Worm (Caenorhabditis elegans): ENCODE data around the gene drd-50.

Gene drd-50

DNA sequence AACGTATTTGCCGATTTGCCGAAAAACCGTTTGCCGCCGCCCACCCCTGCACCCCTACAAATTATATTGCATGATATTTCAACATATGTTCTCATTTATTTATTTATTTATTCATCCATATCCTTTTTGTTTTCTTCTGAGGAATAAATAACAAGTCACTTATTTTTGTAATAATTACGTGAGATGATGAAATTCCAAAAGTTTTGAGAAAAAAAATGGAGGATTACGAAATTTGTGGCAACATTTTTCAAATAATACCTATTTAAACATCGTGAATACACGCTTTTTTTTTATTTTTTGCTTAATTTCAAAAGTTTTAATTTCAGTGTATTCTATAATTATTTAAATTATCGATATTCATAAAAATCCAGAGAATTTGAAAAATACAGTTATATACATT lies 20.6 kb upstream of the drd-50 start:
- no peak for TF ChIP-seq syd-9 (tag; optimal IDR thresholded peaks at IDR 0.05)

DNA sequence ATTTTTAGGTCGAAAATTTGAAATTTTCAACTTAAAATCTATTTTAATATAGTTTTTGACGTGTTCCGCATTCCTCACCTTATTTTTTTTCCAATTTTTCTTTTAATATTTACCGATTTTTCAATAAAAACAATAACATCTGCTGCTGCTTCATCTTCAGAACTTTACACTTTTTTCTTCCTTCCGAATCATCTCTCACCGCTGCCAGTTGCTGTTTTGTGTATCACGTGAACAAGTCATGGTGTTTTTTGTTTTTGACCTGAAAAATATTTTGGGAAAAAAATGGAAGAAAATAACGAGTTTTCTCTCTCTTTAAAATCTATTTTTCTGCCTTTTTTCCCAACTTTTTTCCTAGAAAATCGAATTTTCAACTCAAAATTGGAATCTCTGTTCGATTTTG lies 17.8 kb upstream of the drd-50 start:
- TF ChIP-seq fax-1 (tag; optimal IDR thresholded peaks at IDR 0.05) = no peak
- TF ChIP-seq mec-3 (tag; optimal IDR thresholded peaks at IDR 0.05; ENCODE audit: borderline replicate concordance) = no peak
- no peak for TF ChIP-seq ets-4 (tag; optimal IDR thresholded peaks at IDR 0.05)
- TF ChIP-seq pqm-1 (tag; optimal IDR thresholded peaks at IDR 0.05) = no peak
- TF ChIP-seq hlh-8 (tag; optimal IDR thresholded peaks at IDR 0.05) = no peak
- TF ChIP-seq C38D4.7 (GFP tag; optimal IDR thresholded peaks at IDR 0.05) = no peak
- TF ChIP-seq nfya-1 (tag; optimal IDR thresholded peaks at IDR 0.05) = no peak
- no peak for TF ChIP-seq fkh-10 (GFP tag; optimal IDR thresholded peaks at IDR 0.05)
- no peak for TF ChIP-seq nhr-11 (tag; optimal IDR thresholded peaks at IDR 0.05)
- TF ChIP-seq ztf-16 (tag; optimal IDR thresholded peaks at IDR 0.05) = no peak

- TF ChIP-seq fax-1 (tag; optimal IDR thresholded peaks at IDR 0.05) = no peak
- TF ChIP-seq ttx-3 (tag; optimal IDR thresholded peaks at IDR 0.05) = no peak
- TF ChIP-seq ama-1 (optimal IDR thresholded peaks at IDR 0.05) = no peak
- TF ChIP-seq unc-3 (GFP tag; conservative IDR thresholded peaks at IDR 0.05) = no peak
- TF ChIP-seq unc-3 (tag; optimal IDR thresholded peaks at IDR 0.05) = no peak
- TF ChIP-seq dmd-4 (tag; optimal IDR thresholded peaks at IDR 0.05; ENCODE audit: borderline replicate concordance) = no peak
- TF ChIP-seq hlh-6 (tag; optimal IDR thresholded peaks at IDR 0.05) = no peak
- no peak for TF ChIP-seq ceh-30 (tag; optimal IDR thresholded peaks at IDR 0.05)
- no peak for TF ChIP-seq nhr-232 (tag; optimal IDR thresholded peaks at IDR 0.05)
- TF ChIP-seq sdc-2 (tag; optimal IDR thresholded peaks at IDR 0.05) = no peak
- TF ChIP-seq K02D7.2 (tag; optimal IDR thresholded peaks at IDR 0.05) = no peak
- TF ChIP-seq nhr-11 (tag; optimal IDR thresholded peaks at IDR 0.05) = no peak
Observed at ce11 chrIV:4102720-4103119, 14.8 kb upstream of the drd-50 start, which contains the start of gene ubc-1. Gene ubc-1, plus strand, starts transcription at chrIV:4103020.

DNA sequence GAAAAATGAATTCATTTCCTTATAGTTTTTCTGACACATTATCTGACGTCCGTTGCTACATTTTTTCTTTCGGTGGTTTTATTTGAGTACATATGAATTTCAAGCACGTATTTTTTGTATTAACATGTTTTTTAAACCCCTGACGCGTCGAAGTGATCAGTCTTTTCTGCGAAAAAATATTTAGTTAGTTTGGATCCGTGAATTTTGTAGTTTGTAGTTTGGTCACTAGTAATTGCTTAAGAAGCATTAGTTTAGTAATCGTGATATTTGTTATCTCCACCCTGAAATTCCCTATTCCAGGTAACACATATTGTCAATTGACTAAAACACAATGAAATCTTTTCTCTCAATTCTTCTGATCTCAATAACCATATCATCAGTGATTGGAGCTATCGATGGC lies 8.8 kb upstream of the drd-50 start, which contains the start of gene C35B1.7:
C35B1.7 (plus strand) TSS at position 301 of the 400 bp plus-strand sequence.
- TF ChIP-seq elt-2 (tag; optimal IDR thresholded peaks at IDR 0.05) = no peak
- no peak for TF ChIP-seq C08G9.2 (tag; optimal IDR thresholded peaks at IDR 0.05)
- TF ChIP-seq T23F11.4 (GFP tag; optimal IDR thresholded peaks at IDR 0.05) = no peak
- TF ChIP-seq ceh-6 (GFP tag; optimal IDR thresholded peaks at IDR 0.05) = no peak
- no peak for TF ChIP-seq npax-4 (tag; optimal IDR thresholded peaks at IDR 0.05)
- TF ChIP-seq ttx-3 (tag; optimal IDR thresholded peaks at IDR 0.05) = no peak
- TF ChIP-seq mec-3 (tag; optimal IDR thresholded peaks at IDR 0.05; ENCODE audit: borderline replicate concordance) = no peak
- TF ChIP-seq nhr-11 (tag; optimal IDR thresholded peaks at IDR 0.05) = no peak
- no peak for TF ChIP-seq ceh-30 (tag; optimal IDR thresholded peaks at IDR 0.05)
- TF ChIP-seq tbx-7 (tag; optimal IDR thresholded peaks at IDR 0.05) = no peak
- TF ChIP-seq rnt-1 (tag; optimal IDR thresholded peaks at IDR 0.05) = no peak
- no peak for TF ChIP-seq unc-3 (GFP tag; conservative IDR thresholded peaks at IDR 0.05)
- TF ChIP-seq unc-3 (tag; optimal IDR thresholded peaks at IDR 0.05) = no peak
- no peak for TF ChIP-seq ceh-9 (tag; optimal IDR thresholded peaks at IDR 0.05)
- TF ChIP-seq pros-1 (tag; optimal IDR thresholded peaks at IDR 0.05) = no peak
- TF ChIP-seq lim-6 (tag; optimal IDR thresholded peaks at IDR 0.05) = no peak
- TF ChIP-seq dmd-4 (tag; optimal IDR thresholded peaks at IDR 0.05; ENCODE audit: borderline replicate concordance) = no peak

ce11 chrIV:4112387-4112786 lies 5.1 kb upstream of the drd-50 start, which contains the start of gene F49F1.14:
Gene F49F1.14, minus strand, starts transcription at chrIV:4112487.
- TF ChIP-seq ceh-6 (GFP tag; optimal IDR thresholded peaks at IDR 0.05) (no peak), pqm-1 (tag; optimal IDR thresholded peaks at IDR 0.05) (no peak), elt-4 (tag; optimal IDR thresholded peaks at IDR 0.05) (no peak), zip-5 (tag; optimal IDR thresholded peaks at IDR 0.05) (no peak), eyg-1 (tag; optimal IDR thresholded peaks at IDR 0.05) (no peak), ceh-45 (GFP tag; IDR thresholded peaks at IDR 0.05) (no peak), ceh-9 (tag; optimal IDR thresholded peaks at IDR 0.05) (no peak), elt-2 (tag; optimal IDR thresholded peaks at IDR 0.05) (no peak), K09A11.1 (tag; optimal IDR thresholded peaks at IDR 0.05; ENCODE audit: insufficient read depth) (no peak), ceh-30 (tag; optimal IDR thresholded peaks at IDR 0.05) (no peak), pag-3 (tag; optimal IDR thresholded peaks at IDR 0.05; ENCODE audit: borderline replicate concordance) (no peak), ceh-22 (tag; optimal IDR thresholded peaks at IDR 0.05) (no peak), unc-3 (GFP tag; conservative IDR thresholded peaks at IDR 0.05) (no peak), unc-3 (tag; optimal IDR thresholded peaks at IDR 0.05) (no peak), ceh-19 (GFP tag; optimal IDR thresholded peaks at IDR 0.05) (no peak), unc-42 (tag; optimal IDR thresholded peaks at IDR 0.05) (no peak), ceh-31 (tag; optimal IDR thresholded peaks at IDR 0.05) (no peak), ceh-2 (tag; optimal IDR thresholded peaks at IDR 0.05) (no peak), lin-11 (tag; optimal IDR thresholded peaks at IDR 0.05) (no peak), K02D7.2 (tag; optimal IDR thresholded peaks at IDR 0.05) (no peak), ceh-24 (tag; optimal IDR thresholded peaks at IDR 0.05) (no peak)

All from whole organism, late embryonic.